Fruit fly (Drosophila melanogaster): ENCODE results near the gene CG14671.

The CG14671 gene

DNA sequence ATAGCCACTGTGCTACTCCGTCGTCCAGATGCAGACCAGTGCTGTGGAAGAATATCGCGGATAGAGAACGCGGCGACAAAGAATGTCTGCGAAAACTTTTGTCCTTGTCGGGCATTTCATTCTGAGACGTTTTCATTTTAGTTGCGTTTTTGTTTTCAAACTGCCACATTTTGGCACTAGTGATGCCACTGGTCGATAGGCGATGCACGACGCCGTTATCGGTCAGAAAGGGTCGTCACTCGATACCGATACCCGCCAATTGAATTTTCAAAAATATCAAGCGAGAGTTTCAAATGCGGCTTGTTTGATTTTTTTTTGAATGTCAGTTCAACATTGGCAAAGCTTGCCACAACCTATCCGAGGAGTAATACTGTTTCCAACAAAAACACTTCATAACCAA, 14.2 kb downstream of the CG14671 start (continued):
- TF ChIP-seq CG15011 (GFP tag; optimal IDR thresholded peaks at IDR 0.05) (no peak), mam (GFP tag; optimal IDR thresholded peaks at IDR 0.05) (no peak), tin (GFP tag; optimal IDR thresholded peaks at IDR 0.05) (no peak), sima (GFP tag; optimal IDR thresholded peaks at IDR 0.05) (no peak), jigr1 (GFP tag; IDR thresholded peaks at IDR 0.05) (no peak), da (GFP tag; optimal IDR thresholded peaks at IDR 0.05) (no peak), CG14965 (GFP tag; optimal IDR thresholded peaks at IDR 0.05; ENCODE audit: borderline replicate concordance) (no peak), CG7963 (GFP tag; IDR thresholded peaks at IDR 0.05; ENCODE audit: partially characterized antibody) (peak; percentile 54; the same call in 1 of the 3 replicates), TFAM (GFP tag; optimal IDR thresholded peaks at IDR 0.05) (no peak), z (GFP tag; IDR thresholded peaks at IDR 0.05) (no peak), NC2α (GFP tag; optimal IDR thresholded peaks at IDR 0.05) (no peak), jumu (GFP tag; optimal IDR thresholded peaks at IDR 0.05) (no peak), CG12236 (GFP tag; optimal IDR thresholded peaks at IDR 0.05) (no peak), Dp (GFP tag; optimal IDR thresholded peaks at IDR 0.05) (peak; percentile 93), CG18599 (GFP tag; optimal IDR thresholded peaks at IDR 0.05) (no peak), crc (GFP tag; optimal IDR thresholded peaks at IDR 0.05) (no peak), sr (GFP tag; IDR thresholded peaks at IDR 0.05) (no peak), CG11398 (GFP tag; optimal IDR thresholded peaks at IDR 0.05) (no peak), CG5245 (GFP tag; optimal IDR thresholded peaks at IDR 0.05) (no peak), CG2199 (GFP tag; IDR thresholded peaks at IDR 0.05) (0 out of 3 replicates have a peak, but pooled peaks have one; percentile 45), Ravus (GFP tag; IDR thresholded peaks at IDR 0.05) (no peak), zen2 (GFP tag; IDR thresholded peaks at IDR 0.05; ENCODE audit: partially characterized antibody) (peak; percentile 82; the same call in 2 of the 3 replicates), CG7839 (tag; optimal IDR thresholded peaks at IDR 0.05) (no peak), Gsc (GFP tag; IDR thresholded peaks at IDR 0.05) (no peak), tio (GFP tag; optimal IDR thresholded peaks at IDR 0.05) (no peak), CG17912 (GFP tag; optimal IDR thresholded peaks at IDR 0.05) (no peak), tx (GFP tag; optimal IDR thresholded peaks at IDR 0.05) (no peak), fd64A (GFP tag; optimal IDR thresholded peaks at IDR 0.05) (no peak), org-1 (GFP tag; optimal IDR thresholded peaks at IDR 0.05) (no peak), CG17829 (tag; optimal IDR thresholded peaks at IDR 0.05) (no peak), Xbp1 (GFP tag; optimal IDR thresholded peaks at IDR 0.05) (no peak), CG30020 (tag; optimal IDR thresholded peaks at IDR 0.05) (no peak), Bdp1 (GFP tag; optimal IDR thresholded peaks at IDR 0.05) (no peak), Chrac-16 (GFP tag; optimal IDR thresholded peaks at IDR 0.05) (no peak), CG13775 (GFP tag; optimal IDR thresholded peaks at IDR 0.05) (no peak), Jarid2 (GFP tag; optimal IDR thresholded peaks at IDR 0.05) (no peak), Hmx (GFP tag; optimal IDR thresholded peaks at IDR 0.05) (no peak), NfI (GFP tag; optimal IDR thresholded peaks at IDR 0.05) (no peak), Dip3 (GFP tag; optimal IDR thresholded peaks at IDR 0.05) (no peak), CG10147 (GFP tag; optimal IDR thresholded peaks at IDR 0.05) (no peak), fru (optimal IDR thresholded peaks at IDR 0.05) (no peak), ken (GFP tag; IDR thresholded peaks at IDR 0.05) (no peak), CG13123 (GFP tag; optimal IDR thresholded peaks at IDR 0.05) (no peak), disco-r (GFP tag; optimal IDR thresholded peaks at IDR 0.05) (no peak), fd102C (GFP tag; optimal IDR thresholded peaks at IDR 0.05) (no peak), Dll (GFP tag; IDR thresholded peaks at IDR 0.05; ENCODE audit: partially characterized antibody) (peak; percentile 72), chn (GFP tag; optimal IDR thresholded peaks at IDR 0.05) (no peak), CG8359 (GFP tag; optimal IDR thresholded peaks at IDR 0.05; ENCODE audit: borderline replicate concordance) (no peak), CG1832 (GFP tag; optimal IDR thresholded peaks at IDR 0.05) (no peak), CG7987 (GFP tag; optimal IDR thresholded peaks at IDR 0.05) (no peak), CG4282 (GFP tag; optimal IDR thresholded peaks at IDR 0.05) (no peak), CG1647 (GFP tag; optimal IDR thresholded peaks at IDR 0.05) (no peak)
